Worm (Caenorhabditis elegans) whole organism, L2 larva: ENCODE measurements around the gene Y59E9AL.8.

Experiments
- C34F6.9 ChIP-seq: fragments of 150-350 bp; optimal IDR thresholded peaks from 2 replicates; lab custom pipeline; 2014; ENCODE audit warnings: missing biosample characterization, missing genetic modification characterization
- F13H6.1 ChIP-seq: sonication (generic microtip); optimal IDR thresholded peaks from 2 replicates; lab custom pipeline; 2016; ENCODE audit warnings: missing genetic modification characterization, missing compliant biosample characterization
- R02D3.7 ChIP-seq: fragments of 150-350 bp; optimal IDR thresholded peaks from 2 replicates; lab custom pipeline; 2014; ENCODE audit warnings: missing biosample characterization, missing genetic modification characterization
- Y55F3AM.14 ChIP-seq: fragments of 200-800 bp; sonication (Bioruptor generic); optimal IDR thresholded peaks from 2 replicates; lab custom pipeline; 2018; ENCODE audit warnings: mild to moderate bottlenecking, missing genetic modification characterization, missing compliant biosample characterization
- ZK546.5 ChIP-seq: sonication (generic microtip); optimal IDR thresholded peaks from 2 replicates; lab custom pipeline; 2017; ENCODE audit warnings: missing biosample characterization, missing genetic modification characterization
- alr-1 ChIP-seq: fragments of 150-350 bp; optimal IDR thresholded peaks from 2 replicates; lab custom pipeline; 2014; ENCODE audit warnings: missing biosample characterization, missing genetic modification characterization
- aly-2 ChIP-seq: fragments of 150-350 bp; optimal IDR thresholded peaks from 2 replicates; lab custom pipeline; 2014; ENCODE audit warnings: missing biosample characterization, missing genetic modification characterization
- ama-1 ChIP-seq: fragments of 150-350 bp; optimal IDR thresholded peaks from 2 replicates; lab custom pipeline; 2018; ENCODE audit warnings: inconsistent platforms
- blmp-1 ChIP-seq: sonication (generic microtip); optimal IDR thresholded peaks from 2 replicates; lab custom pipeline; 2017; ENCODE audit warnings: missing genetic modification characterization, mild to moderate bottlenecking, missing compliant biosample characterization, antibody characterized with exemption, moderate library complexity; ENCODE audit not compliant: insufficient read depth
- ceh-16 ChIP-seq: fragments of 150-350 bp; optimal IDR thresholded peaks from 2 replicates; lab custom pipeline; 2014; ENCODE audit warnings: missing biosample characterization, missing genetic modification characterization
- ceh-82 ChIP-seq: fragments of 150-350 bp; optimal IDR thresholded peaks from 2 replicates; lab custom pipeline; 2014; ENCODE audit warnings: missing biosample characterization, missing genetic modification characterization
- crh-2 ChIP-seq: sonication (generic microtip); optimal IDR thresholded peaks from 2 replicates; lab custom pipeline; 2017; ENCODE audit warnings: missing biosample characterization, missing genetic modification characterization
- dmd-4 ChIP-seq: sonication (generic microtip); optimal IDR thresholded peaks from 2 replicates; lab custom pipeline; 2017; ENCODE audit warnings: missing biosample characterization, missing genetic modification characterization
- egl-27 ChIP-seq: sonication (generic microtip); optimal IDR thresholded peaks from 3 replicates; lab custom pipeline; 2017; ENCODE audit warnings: missing biosample characterization, missing genetic modification reagents, missing genetic modification characterization
- elt-1 ChIP-seq: fragments of 150-350 bp; optimal IDR thresholded peaks from 2 replicates; lab custom pipeline; 2014; ENCODE audit warnings: missing biosample characterization, missing genetic modification characterization
- elt-3 ChIP-seq: sonication (generic microtip); optimal IDR thresholded peaks from 2 replicates; lab custom pipeline; 2017; ENCODE audit warnings: missing biosample characterization, missing genetic modification characterization
- fos-1 ChIP-seq: fragments of 150-350 bp; optimal IDR thresholded peaks from 2 replicates; lab custom pipeline; 2014; ENCODE audit warnings: missing biosample characterization, missing genetic modification characterization
- gmeb-1 ChIP-seq: fragments of 150-350 bp; optimal IDR thresholded peaks from 2 replicates; lab custom pipeline; 2014; ENCODE audit warnings: missing biosample characterization, missing genetic modification characterization
- lin-11 ChIP-seq: fragments of 150-350 bp; sonication (generic microtip); optimal IDR thresholded peaks from 2 replicates; lab custom pipeline; 2014; ENCODE audit warnings: missing biosample characterization, missing genetic modification characterization, inconsistent platforms, mixed read lengths
- lin-13 ChIP-seq: fragments of 150-350 bp; optimal IDR thresholded peaks from 2 replicates; lab custom pipeline; 2014; ENCODE audit warnings: missing biosample characterization, missing genetic modification reagents, missing genetic modification characterization
- lin-39 ChIP-seq: fragments of 150-350 bp; optimal IDR thresholded peaks from 2 replicates; lab custom pipeline; 2014; ENCODE audit warnings: missing biosample characterization, missing genetic modification reagents, missing genetic modification characterization
- lsy-2 ChIP-seq, 2 experiments: fragments of 150-350 bp in 1 of 2; sonication (generic microtip) in 1 of 2; optimal IDR thresholded peaks; 2 replicates each; lab custom pipeline; 2014 to 2017; ENCODE audit warnings: missing biosample characterization in 2 of 2, missing genetic modification characterization in 2 of 2
- mab-5 ChIP-seq: fragments of 150-350 bp; optimal IDR thresholded peaks from 2 replicates; lab custom pipeline; 2014; ENCODE audit warnings: missing biosample characterization, missing genetic modification characterization
- mbf-1 ChIP-seq: sonication (generic microtip); optimal IDR thresholded peaks from 2 replicates; lab custom pipeline; 2017; ENCODE audit warnings: missing biosample characterization, missing genetic modification characterization
- mdl-1 ChIP-seq, 2 experiments: fragments of 150-350 bp in 1 of 2; sonication (generic microtip) in 1 of 2; optimal IDR thresholded peaks; 2 replicates each; lab custom pipeline; 2017; ENCODE audit warnings: missing biosample characterization in 2 of 2, missing genetic modification characterization in 2 of 2
- nhr-10 ChIP-seq: sonication (generic microtip); optimal IDR thresholded peaks from 2 replicates; lab custom pipeline; 2017; ENCODE audit warnings: missing biosample characterization, missing genetic modification characterization
- nhr-11 ChIP-seq: fragments of 150-350 bp; optimal IDR thresholded peaks from 2 replicates; lab custom pipeline; 2014; ENCODE audit warnings: missing biosample characterization, missing genetic modification characterization
- nhr-12 ChIP-seq: fragments of 150-350 bp; optimal IDR thresholded peaks from 2 replicates; lab custom pipeline; 2014; ENCODE audit warnings: missing biosample characterization, missing genetic modification characterization
- nhr-129 ChIP-seq: fragments of 150-350 bp; optimal IDR thresholded peaks from 2 replicates; lab custom pipeline; 2014; ENCODE audit warnings: missing biosample characterization, missing genetic modification characterization
- nhr-21 ChIP-seq: fragments of 150-350 bp; optimal IDR thresholded peaks from 2 replicates; lab custom pipeline; 2014; ENCODE audit warnings: missing biosample characterization, missing genetic modification characterization
- nhr-23 ChIP-seq: fragments of 150-350 bp; optimal IDR thresholded peaks from 2 replicates; lab custom pipeline; 2014; ENCODE audit warnings: missing biosample characterization, missing genetic modification reagents, missing genetic modification characterization
- nhr-237 ChIP-seq: fragments of 150-350 bp; optimal IDR thresholded peaks from 2 replicates; lab custom pipeline; 2014; ENCODE audit warnings: missing biosample characterization, missing genetic modification characterization
- nhr-25 ChIP-seq: fragments of 150-350 bp; sonication (generic microtip); optimal IDR thresholded peaks from 3 replicates; lab custom pipeline; 2014; ENCODE audit warnings: missing biosample characterization, missing genetic modification characterization
- nhr-6 ChIP-seq: fragments of 150-350 bp; optimal IDR thresholded peaks from 2 replicates; lab custom pipeline; 2014; ENCODE audit warnings: missing biosample characterization, missing genetic modification characterization
- nhr-77 ChIP-seq: fragments of 150-350 bp; optimal IDR thresholded peaks from 2 replicates; lab custom pipeline; 2014; ENCODE audit warnings: missing biosample characterization, missing genetic modification characterization
- peb-1 ChIP-seq: fragments of 150-350 bp; optimal IDR thresholded peaks from 2 replicates; lab custom pipeline; 2014; ENCODE audit warnings: missing biosample characterization, missing genetic modification characterization
- sem-4 ChIP-seq: fragments of 150-350 bp; optimal IDR thresholded peaks from 2 replicates; lab custom pipeline; 2014; ENCODE audit warnings: missing biosample characterization, missing genetic modification reagents, missing genetic modification characterization
- skn-1 ChIP-seq: sonication (generic microtip); optimal IDR thresholded peaks from 2 replicates; lab custom pipeline; 2017; ENCODE audit warnings: missing biosample characterization, missing genetic modification characterization
- sma-3 ChIP-seq: sonication (generic microtip); optimal IDR thresholded peaks from 2 replicates; lab custom pipeline; 2016; ENCODE audit warnings: missing genetic modification reagents, missing genetic modification characterization, missing compliant biosample characterization
- sma-9 ChIP-seq, 2 experiments: fragments of 150-350 bp in 1 of 2; sonication (generic microtip) in 1 of 2; optimal IDR thresholded peaks; 2 replicates each; lab custom pipeline; 2014 to 2016; ENCODE audit warnings: missing genetic modification characterization in 2 of 2, mild to moderate bottlenecking in 1 of 2, missing biosample characterization in 1 of 2, missing compliant biosample characterization in 1 of 2, missing genetic modification reagents in 1 of 2, moderate library complexity in 1 of 2
- snpc-4 ChIP-seq: fragments of 150-350 bp; optimal IDR thresholded peaks from 2 replicates; lab custom pipeline; 2014; ENCODE audit warnings: missing biosample characterization, missing genetic modification characterization
- unc-39 ChIP-seq: fragments of 150-350 bp; optimal IDR thresholded peaks from 2 replicates; lab custom pipeline; 2014; ENCODE audit warnings: missing biosample characterization, missing genetic modification characterization
- unc-55 ChIP-seq: fragments of 150-350 bp; sonication (generic microtip); optimal IDR thresholded peaks from 3 replicates; lab custom pipeline; 2014; ENCODE audit warnings: missing biosample characterization, missing genetic modification reagents, missing genetic modification characterization
- unc-62 ChIP-seq: fragments of 150-350 bp; optimal IDR thresholded peaks from 2 replicates; lab custom pipeline; 2014; ENCODE audit warnings: missing biosample characterization, missing genetic modification reagents, missing genetic modification characterization
- zag-1 ChIP-seq: fragments of 150-350 bp; optimal IDR thresholded peaks from 2 replicates; lab custom pipeline; 2014; ENCODE audit warnings: missing biosample characterization, missing genetic modification characterization
- ztf-1 ChIP-seq: fragments of 200-800 bp; sonication (Bioruptor generic); conservative IDR thresholded peaks from 2 replicates; pipeline ENCODE4 v1.3.6; 2022; ENCODE audit warnings: missing genetic modification characterization, missing compliant biosample characterization
- ztf-11 ChIP-seq: sonication (generic microtip); optimal IDR thresholded peaks from 2 replicates; lab custom pipeline; 2017; ENCODE audit warnings: missing biosample characterization, missing genetic modification characterization
- ztf-4 ChIP-seq: fragments of 150-350 bp; optimal IDR thresholded peaks from 2 replicates; lab custom pipeline; 2014; ENCODE audit warnings: missing biosample characterization, missing genetic modification characterization

The Y59E9AL.8 gene

ce11 chrIV:5209390-5209789, 14.7 kb downstream of the Y59E9AL.8 start, which contains the start of the genes Y59E9AL.36 and nbet-1:
Gene Y59E9AL.36 (minus strand): TSS chrIV:5209481.
Gene nbet-1 (plus strand): TSS chrIV:5209501.
- TF ChIP-seq egl-27, result peak; percentile 54
- no peak for TF ChIP-seq nhr-12 (tag; lab: Kevin White, UChicago)
- TF ChIP-seq ztf-1 (GFP tag; lab: Robert Waterston, UW), result no peak
- peak in 1 of 2 experiments; percentile 36 for TF ChIP-seq mdl-1 (tag; optimal IDR thresholded peaks at IDR 0.05; lab: Kevin White, UChicago)
- peak; percentile 73 to 82 for TF ChIP-seq lsy-2 (tag; optimal IDR thresholded peaks at IDR 0.05; lab: Kevin White, UChicago)
- no peak for TF ChIP-seq dmd-4 (tag; lab: Kevin White, UChicago)
- TF ChIP-seq ceh-16, result no peak
- TF ChIP-seq sma-3 (GFP tag; lab: Kevin White, UChicago), result peak; percentile 73
- peak; percentile 14 for TF ChIP-seq F13H6.1 (tag; lab: Kevin White, UChicago)
- TF ChIP-seq mab-5 (tag; lab: Kevin White, UChicago), result peak; percentile 72
- TF ChIP-seq crh-2, result peak; percentile 96
- TF ChIP-seq ztf-4 (tag; lab: Kevin White, UChicago), result no peak
- no peak for TF ChIP-seq lin-39 (tag; lab: Kevin White, UChicago)
- TF ChIP-seq nhr-21, result peak; percentile 42
- peak; percentile 4 for TF ChIP-seq zag-1 (tag; lab: Kevin White, UChicago)
- TF ChIP-seq ZK546.5 (tag; lab: Kevin White, UChicago), result no peak
- TF ChIP-seq snpc-4 (tag; lab: Kevin White, UChicago), result peak; percentile 40
- TF ChIP-seq ceh-82, result no peak
- peak; percentile 54 for TF ChIP-seq lin-13 (GFP tag; lab: Kevin White, UChicago)
- TF ChIP-seq nhr-237 (tag; lab: Kevin White, UChicago), result no peak
- TF ChIP-seq unc-55 (GFP tag; lab: Kevin White, UChicago), result peak; percentile 93
- TF ChIP-seq sem-4, result no peak
- no peak for TF ChIP-seq nhr-23 (tag; lab: Kevin White, UChicago)
- peak; percentile 52 for TF ChIP-seq sma-9 (GFP tag; optimal IDR thresholded peaks at IDR 0.05; lab: Kevin White, UChicago)
- no peak for TF ChIP-seq sma-9 (tag; optimal IDR thresholded peaks at IDR 0.05; lab: Kevin White, UChicago)
- TF ChIP-seq nhr-11, result peak; percentile 69
- TF ChIP-seq aly-2 (tag; lab: Kevin White, UChicago), result no peak
- no peak for TF ChIP-seq nhr-6
- no peak for TF ChIP-seq alr-1 (tag; lab: Kevin White, UChicago)
- TF ChIP-seq nhr-77 (tag; lab: Kevin White, UChicago), result no peak
- no peak for TF ChIP-seq unc-62 (GFP tag; lab: Kevin White, UChicago)
- TF ChIP-seq peb-1 (tag; lab: Kevin White, UChicago), result no peak
- TF ChIP-seq nhr-129 (tag; lab: Kevin White, UChicago), result peak; percentile 83
- peak; percentile 88 for TF ChIP-seq gmeb-1 (tag; lab: Kevin White, UChicago)
- TF ChIP-seq fos-1 (tag; lab: Kevin White, UChicago), result peak; percentile 36
- no peak for TF ChIP-seq skn-1 (tag; lab: Kevin White, UChicago)
- TF ChIP-seq unc-39 (tag; lab: Kevin White, UChicago), result no peak
- TF ChIP-seq Y55F3AM.14 (GFP tag; lab: Kevin White, UChicago), result no peak
- TF ChIP-seq nhr-10 (tag; lab: Kevin White, UChicago), result no peak
- peak; percentile 82 for TF ChIP-seq R02D3.7 (tag; lab: Kevin White, UChicago)
- TF ChIP-seq ama-1 (lab: Kevin White, UChicago), result no peak
- no peak for TF ChIP-seq elt-3 (tag; lab: Kevin White, UChicago)
- no peak for TF ChIP-seq ztf-11 (tag; lab: Kevin White, UChicago)
- TF ChIP-seq C34F6.9 (tag; lab: Kevin White, UChicago), result peak; percentile 82
- TF ChIP-seq mbf-1 (tag; lab: Kevin White, UChicago), result no peak
- TF ChIP-seq blmp-1 (tag; lab: Kevin White, UChicago), result no peak
- peak; percentile 75 for TF ChIP-seq lin-11 (tag; lab: Kevin White, UChicago)
- TF ChIP-seq nhr-25 (tag; lab: Kevin White, UChicago), result peak; percentile 66
- no peak for TF ChIP-seq elt-1 (tag; lab: Kevin White, UChicago)
